Worm (Caenorhabditis elegans) whole organism, mixed stage, embryonic: ENCODE data around the gene Y110A2AL.3.

ENCODE experiments used
- M03D4.4 ChIP-seq: sonication (generic microtip); optimal IDR thresholded peaks from 2 replicates; lab custom pipeline; 2017; ENCODE audit warnings: mild to moderate bottlenecking, missing genetic modification characterization, missing compliant biosample characterization
- bed-3 ChIP-seq: fragments of 200-800 bp; sonication (Bioruptor generic); optimal IDR thresholded peaks from 3 replicates; lab custom pipeline; 2018; ENCODE audit warnings: mild to moderate bottlenecking, missing genetic modification characterization, moderate library complexity, missing compliant biosample characterization
- blmp-1 ChIP-seq: fragments of 150-350 bp; optimal IDR thresholded peaks from 2 replicates; lab custom pipeline; 2014; ENCODE audit warnings: missing biosample characterization, missing genetic modification characterization
- ceh-39 ChIP-seq: fragments of 150-350 bp; optimal IDR thresholded peaks from 2 replicates; lab custom pipeline; 2014; ENCODE audit warnings: missing biosample characterization, missing genetic modification characterization
- ceh-43 ChIP-seq: fragments of 200-800 bp; sonication (Bioruptor generic); optimal IDR thresholded peaks from 2 replicates; lab custom pipeline; 2018; ENCODE audit warnings: mild to moderate bottlenecking, missing genetic modification characterization, moderate library complexity, missing compliant biosample characterization
- ceh-83 ChIP-seq: fragments of 200-800 bp; sonication (Bioruptor generic); optimal IDR thresholded peaks from 2 replicates; lab custom pipeline; 2018; ENCODE audit warnings: mild to moderate bottlenecking, missing genetic modification characterization, missing compliant biosample characterization
- ces-1 ChIP-seq: fragments of 150-350 bp; optimal IDR thresholded peaks from 2 replicates; lab custom pipeline; 2014; ENCODE audit warnings: missing biosample characterization, missing genetic modification reagents, missing genetic modification characterization
- cnd-1 ChIP-seq: fragments of 200-800 bp; sonication (Bioruptor generic); optimal IDR thresholded peaks from 2 replicates; lab custom pipeline; 2018; ENCODE audit warnings: mild to moderate bottlenecking, missing genetic modification characterization, missing compliant biosample characterization
- drap-1 ChIP-seq: fragments of 200-800 bp; sonication (Bioruptor generic); optimal IDR thresholded peaks from 3 replicates; lab custom pipeline; 2018; ENCODE audit warnings: mild to moderate bottlenecking, missing genetic modification characterization, missing compliant biosample characterization
- elt-1 ChIP-seq: sonication (generic microtip); optimal IDR thresholded peaks from 2 replicates; lab custom pipeline; 2017; ENCODE audit warnings: missing genetic modification characterization, mild to moderate bottlenecking, missing compliant biosample characterization, antibody characterized with exemption, moderate library complexity, borderline replicate concordance; ENCODE audit not compliant: insufficient read depth
- elt-3 ChIP-seq: fragments of 150-350 bp; optimal IDR thresholded peaks from 2 replicates; lab custom pipeline; 2014; ENCODE audit warnings: missing biosample characterization, missing genetic modification characterization
- flh-1 ChIP-seq: fragments of 200-800 bp; sonication (Bioruptor generic); optimal IDR thresholded peaks from 2 replicates; lab custom pipeline; 2018; ENCODE audit warnings: mild to moderate bottlenecking, missing genetic modification characterization, moderate library complexity, missing compliant biosample characterization
- ham-2 ChIP-seq: fragments of 200-800 bp; sonication (Bioruptor generic); optimal IDR thresholded peaks from 2 replicates; lab custom pipeline; 2018; ENCODE audit warnings: mild to moderate bottlenecking, missing genetic modification characterization, missing compliant biosample characterization
- hlh-1 ChIP-seq: fragments of 150-350 bp; optimal IDR thresholded peaks from 2 replicates; lab custom pipeline; 2014; ENCODE audit warnings: missing biosample characterization, missing genetic modification reagents, missing genetic modification characterization
- lin-32 ChIP-seq: fragments of 200-800 bp; sonication (Bioruptor generic); optimal IDR thresholded peaks from 2 replicates; lab custom pipeline; 2018; ENCODE audit warnings: mild to moderate bottlenecking, missing genetic modification characterization, missing compliant biosample characterization
- mab-5 ChIP-seq: fragments of 150-350 bp; optimal IDR thresholded peaks from 2 replicates; lab custom pipeline; 2014; ENCODE audit warnings: missing biosample characterization, missing genetic modification characterization
- mep-1 ChIP-seq: fragments of 150-350 bp; optimal IDR thresholded peaks from 2 replicates; lab custom pipeline; 2017; ENCODE audit warnings: missing biosample characterization, missing genetic modification reagents, missing genetic modification characterization, inconsistent platforms
- mls-2 ChIP-seq: sonication (generic microtip); optimal IDR thresholded peaks from 2 replicates; lab custom pipeline; 2016; ENCODE audit warnings: mild to moderate bottlenecking, missing genetic modification characterization, moderate library complexity, missing compliant biosample characterization
- nhr-12 ChIP-seq: fragments of 150-350 bp; optimal IDR thresholded peaks from 2 replicates; lab custom pipeline; 2014; ENCODE audit warnings: missing biosample characterization, missing genetic modification characterization
- nhr-2 ChIP-seq: fragments of 150-350 bp; optimal IDR thresholded peaks from 2 replicates; lab custom pipeline; 2014; ENCODE audit warnings: missing biosample characterization, missing genetic modification characterization
- nhr-237 ChIP-seq: fragments of 150-350 bp; optimal IDR thresholded peaks from 2 replicates; lab custom pipeline; 2014; ENCODE audit warnings: missing biosample characterization, missing genetic modification characterization
- nhr-28 ChIP-seq: fragments of 150-350 bp; optimal IDR thresholded peaks from 2 replicates; lab custom pipeline; 2014; ENCODE audit warnings: missing biosample characterization, missing genetic modification characterization
- nhr-76 ChIP-seq: sonication (generic microtip); optimal IDR thresholded peaks from 2 replicates; lab custom pipeline; 2017; ENCODE audit warnings: missing biosample characterization, missing genetic modification characterization
- pha-4 ChIP-seq: fragments of 150-350 bp; optimal IDR thresholded peaks from 2 replicates; lab custom pipeline; 2018; ENCODE audit warnings: missing biosample characterization, missing genetic modification reagents, missing genetic modification characterization
- sem-2 ChIP-seq: fragments of 200-800 bp; sonication (Bioruptor generic); optimal IDR thresholded peaks from 2 replicates; lab custom pipeline; 2018; ENCODE audit warnings: mild to moderate bottlenecking, missing genetic modification characterization, missing compliant biosample characterization
- snpc-4 ChIP-seq: fragments of 150-350 bp; optimal IDR thresholded peaks from 2 replicates; lab custom pipeline; 2014; ENCODE audit warnings: missing biosample characterization, missing genetic modification characterization
- sptf-1 ChIP-seq: sonication (generic microtip); optimal IDR thresholded peaks from 2 replicates; lab custom pipeline; 2017; ENCODE audit warnings: mild to moderate bottlenecking, missing genetic modification characterization, moderate library complexity, missing compliant biosample characterization
- unc-120 ChIP-seq: sonication (generic microtip); optimal IDR thresholded peaks from 2 replicates; lab custom pipeline; 2017; ENCODE audit warnings: missing genetic modification characterization, missing compliant biosample characterization; ENCODE audit not compliant: poor library complexity, severe bottlenecking
- unc-39 ChIP-seq: fragments of 150-350 bp; optimal IDR thresholded peaks from 2 replicates; lab custom pipeline; 2014; ENCODE audit warnings: missing biosample characterization, missing genetic modification characterization
- zip-8 ChIP-seq: fragments of 150-350 bp; optimal IDR thresholded peaks from 2 replicates; lab custom pipeline; 2014; ENCODE audit warnings: missing biosample characterization, missing genetic modification characterization
- ztf-11 ChIP-seq: fragments of 150-350 bp; optimal IDR thresholded peaks from 2 replicates; lab custom pipeline; 2014; ENCODE audit warnings: missing biosample characterization, missing genetic modification characterization

Y110A2AL.3 gene

ce11 chrII:2862557-2863035 is 4.3 kb upstream of the Y110A2AL.3 start:
- no peak for TF ChIP-seq sem-2 (GFP tag; lab: Kevin White, UChicago)
- TF ChIP-seq unc-120 (tag; lab: Kevin White, UChicago), result no peak
- TF ChIP-seq ham-2 (GFP tag; lab: Kevin White, UChicago), result peak; percentile 23

- TF ChIP-seq nhr-12, result no peak
- TF ChIP-seq drap-1 (GFP tag; lab: Kevin White, UChicago), result no peak
- TF ChIP-seq mep-1 (tag; lab: Kevin White, UChicago), result no peak
- no peak for TF ChIP-seq elt-3
- TF ChIP-seq unc-120 (tag; lab: Kevin White, UChicago), result no peak
- TF ChIP-seq hlh-1 (tag; lab: Kevin White, UChicago), result no peak
- TF ChIP-seq ceh-83, result no peak
- TF ChIP-seq blmp-1 (tag; lab: Kevin White, UChicago), result no peak
- no peak for TF ChIP-seq M03D4.4
These were observed 2.6 kb upstream of the Y110A2AL.3 start, which contains the start of gene Y110A2AL.5 for ce11 chrII:2864229-2864628. TSS of gene Y110A2AL.5 (plus strand) at chrII:2864529.

DNA sequence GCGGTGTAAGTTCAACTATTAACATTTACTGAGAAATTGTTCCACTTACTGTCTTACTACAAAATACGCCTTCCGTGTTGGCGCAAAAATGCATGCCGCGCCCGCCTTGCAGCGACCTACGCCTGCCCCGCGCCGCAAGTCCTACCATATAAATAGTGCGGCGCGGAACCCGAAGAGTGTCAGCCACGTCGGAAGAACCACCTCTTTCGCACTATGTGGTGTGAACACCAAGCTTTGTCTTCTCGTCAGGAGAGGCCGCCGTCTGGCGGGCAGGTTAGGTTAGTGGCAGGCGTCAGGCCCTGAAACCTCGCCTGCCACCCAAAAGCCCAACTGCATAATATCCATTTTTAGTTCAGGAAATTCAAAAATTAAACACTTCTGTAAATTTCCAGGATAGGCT is 1.5 kb upstream of the Y110A2AL.3 start:
- TF ChIP-seq flh-1 (no peak), mab-5 (no peak), ceh-83 (no peak), mep-1 (tag; lab: Kevin White, UChicago) (no peak)
- TF ChIP-seq, all 35 proteins: peak for 0

- TF ChIP-seq zip-8 (tag; lab: Kevin White, UChicago), result no peak
- TF ChIP-seq bed-3 (GFP tag; lab: Kevin White, UChicago), result no peak
- no peak for TF ChIP-seq flh-1
- no peak for TF ChIP-seq ceh-39 (tag; lab: Kevin White, UChicago)
- no peak for TF ChIP-seq nhr-28
- no peak for TF ChIP-seq lin-32 (GFP tag; lab: Kevin White, UChicago)
These were observed 827 bp downstream of the Y110A2AL.3 start, which contains the start of gene Y110A2AL.2 for ce11 chrII:2867701-2868100. TSS of gene Y110A2AL.2 (plus strand) at chrII:2868001.

DNA sequence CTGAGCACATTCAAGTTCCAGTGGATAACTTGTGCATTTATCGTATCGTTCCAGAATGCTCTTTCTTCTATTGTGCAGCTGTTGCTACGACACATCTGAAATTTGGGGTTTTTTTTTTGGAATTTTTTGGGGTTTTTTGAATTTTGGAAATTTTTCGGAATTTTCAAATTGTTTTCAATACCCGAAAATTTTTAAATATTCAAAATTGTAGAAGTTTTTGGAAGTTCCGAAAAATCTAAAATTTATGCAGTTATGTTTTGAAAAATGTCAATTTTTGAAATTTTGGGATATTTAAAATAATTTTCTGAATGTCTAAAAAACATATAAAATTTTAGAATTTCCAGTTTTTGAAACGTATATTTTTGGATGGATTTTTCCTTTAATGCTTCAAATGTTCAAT is 4.9 kb downstream of the Y110A2AL.3 start, which contains the start of gene Y110A2AL.10:
TSS of gene Y110A2AL.10 (minus strand) at position 101 of the 400 bp plus-strand sequence.
- TF ChIP-seq unc-120 (tag; lab: Kevin White, UChicago), result no peak
- TF ChIP-seq snpc-4 (tag; lab: Kevin White, UChicago), result no peak
- no peak for TF ChIP-seq zip-8 (tag; lab: Kevin White, UChicago)
- TF ChIP-seq pha-4 (tag; lab: Kevin White, UChicago), result no peak
- TF ChIP-seq nhr-2 (tag; lab: Kevin White, UChicago), result no peak
- no peak for TF ChIP-seq sem-2 (GFP tag; lab: Kevin White, UChicago)
- no peak for TF ChIP-seq blmp-1 (tag; lab: Kevin White, UChicago)
- no peak for TF ChIP-seq sptf-1
- no peak for TF ChIP-seq nhr-237 (tag; lab: Kevin White, UChicago)
- no peak for TF ChIP-seq flh-1
- no peak for TF ChIP-seq unc-39 (tag; lab: Kevin White, UChicago)
- no peak for TF ChIP-seq ztf-11
- TF ChIP-seq mab-5, result no peak
- no peak for TF ChIP-seq ceh-43 (GFP tag; lab: Kevin White, UChicago)
- TF ChIP-seq lin-32 (GFP tag; lab: Kevin White, UChicago), result no peak
- no peak for TF ChIP-seq mls-2
- TF ChIP-seq ces-1, result no peak
- TF ChIP-seq elt-1 (tag; lab: Kevin White, UChicago), result no peak
- no peak for TF ChIP-seq ham-2 (GFP tag; lab: Kevin White, UChicago)
- TF ChIP-seq bed-3 (GFP tag; lab: Kevin White, UChicago), result no peak

DNA sequence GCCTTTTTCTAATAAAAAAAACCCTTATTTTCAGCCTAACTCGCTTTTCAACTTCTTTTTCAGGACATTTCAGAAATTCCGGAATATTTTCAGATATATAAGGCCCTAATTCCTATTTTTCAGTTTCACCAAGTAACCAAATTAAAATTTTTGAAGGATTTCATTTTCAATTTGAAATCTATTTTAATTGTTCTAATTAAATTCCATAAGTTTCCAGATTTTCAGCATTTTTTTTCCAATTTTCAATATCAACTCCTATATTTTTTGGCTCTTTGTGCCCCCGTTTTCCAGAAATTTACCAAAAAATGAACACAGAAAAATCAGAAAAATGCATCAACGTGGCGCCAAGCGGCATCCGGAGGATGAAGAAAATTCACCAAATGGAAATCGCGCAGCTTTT is 7.9 kb downstream of the Y110A2AL.3 start, which contains the start of gene Y110A2AL.1:
TSS of gene Y110A2AL.1 (plus strand) at position 301 of the 400 bp plus-strand sequence.
- no peak for TF ChIP-seq mab-5
- no peak for TF ChIP-seq zip-8 (tag; lab: Kevin White, UChicago)
- TF ChIP-seq elt-1 (tag; lab: Kevin White, UChicago), result no peak
- no peak for TF ChIP-seq nhr-2 (tag; lab: Kevin White, UChicago)
- TF ChIP-seq hlh-1 (tag; lab: Kevin White, UChicago), result no peak
- no peak for TF ChIP-seq cnd-1
- TF ChIP-seq elt-3, result no peak
- TF ChIP-seq nhr-12, result no peak
- TF ChIP-seq ceh-43 (GFP tag; lab: Kevin White, UChicago), result no peak
- no peak for TF ChIP-seq M03D4.4
- no peak for TF ChIP-seq sptf-1
- TF ChIP-seq ham-2 (GFP tag; lab: Kevin White, UChicago), result no peak
- no peak for TF ChIP-seq nhr-237 (tag; lab: Kevin White, UChicago)
- no peak for TF ChIP-seq nhr-76 (tag; lab: Kevin White, UChicago)
- no peak for TF ChIP-seq flh-1
- TF ChIP-seq mls-2, result no peak
- no peak for TF ChIP-seq sem-2 (GFP tag; lab: Kevin White, UChicago)
- no peak for TF ChIP-seq ces-1
- no peak for TF ChIP-seq snpc-4 (tag; lab: Kevin White, UChicago)
